Worm (Caenorhabditis elegans) whole organism, L4 larva: ENCODE results near the gene T06E4.5.

Experiments
- ces-1 ChIP-seq: fragments of 150-350 bp; sonication (generic microtip); optimal IDR thresholded peaks from 4 replicates; lab custom pipeline; 2014; ENCODE audit warnings: missing biosample characterization, missing genetic modification reagents, missing genetic modification characterization
- snpc-1.2 ChIP-seq: fragments of 200-800 bp; sonication (Bioruptor generic); IDR thresholded peaks from 2 replicates; pipeline ENCODE4 v1.3.6; 2022; ENCODE audit warnings: missing genetic modification reagents, missing genetic modification characterization, missing compliant biosample characterization

DNA sequence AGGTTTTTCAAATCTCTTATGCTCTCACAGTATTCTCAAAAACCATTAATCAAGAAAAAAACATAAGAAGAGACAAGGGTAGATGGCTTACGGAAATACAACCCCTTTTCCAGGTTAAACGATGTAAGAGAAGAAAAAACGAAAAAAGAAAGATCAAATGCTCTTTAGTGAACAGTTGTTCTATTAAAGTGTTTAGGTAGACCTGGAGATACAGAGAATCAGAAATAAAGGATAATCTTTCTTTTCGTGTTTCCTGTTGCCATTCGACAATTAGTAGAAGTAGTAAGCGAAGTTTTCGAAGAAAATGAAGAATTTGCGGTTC lies 47.8 kb upstream of the T06E4.5 start, which contains the start of gene K09G1.1:
- TF ChIP-seq ces-1 (GFP tag; lab: Kevin White, UChicago) (no peak), snpc-1.2 (GFP tag; lab: Robert Waterston, UW) (no peak)
